Worm (Caenorhabditis elegans): ENCODE results near the gene tag-340.
A peak's percentile ranks its signal among the peaks of the same experiment; 100 is the strongest.

Gene tag-340

ce11 chrIII:4887291-4887690 is 13.0 kb upstream of the tag-340 start, which contains the start of gene clec-6:
TSS of gene clec-6 (minus strand) at chrIII:4887444.
- TF ChIP-seq dmd-6 (GFP tag; IDR thresholded peaks at IDR 0.05): peak; percentile 36; the same call in 1 of the 2 replicates
- TF ChIP-seq nhr-111 (GFP tag; optimal IDR thresholded peaks at IDR 0.05): no peak
- no peak for TF ChIP-seq daf-16 (GFP tag; optimal IDR thresholded peaks at IDR 0.05)
- peak; percentile 42 for TF ChIP-seq daf-16 (tag; optimal IDR thresholded peaks at IDR 0.05)
- peak; percentile 8 for TF ChIP-seq nhr-28 (tag; optimal IDR thresholded peaks at IDR 0.05)

- TF ChIP-seq nhr-42 (GFP tag; IDR thresholded peaks at IDR 0.05) (no peak), saeg-2 (GFP tag; IDR thresholded peaks at IDR 0.05) (no peak), lin-38 (GFP tag; IDR thresholded peaks at IDR 0.05) (peak; percentile 45; the same call in 1 of the 2 replicates), aha-1 (tag) (peak; percentile 70), nhr-41 (GFP tag; IDR thresholded peaks at IDR 0.05) (no peak), fos-1 (tag; optimal IDR thresholded peaks at IDR 0.05) (no peak), nhr-10 (tag; optimal IDR thresholded peaks at IDR 0.05) (no peak), skn-1 (tag; optimal IDR thresholded peaks at IDR 0.05) (no peak), hlh-30 (tag; optimal IDR thresholded peaks at IDR 0.05; ENCODE audit: insufficient read depth) (no peak), ces-1 (GFP tag; optimal IDR thresholded peaks at IDR 0.05) (no peak)
These were observed 9.3 kb upstream of the tag-340 start, which contains the start of gene F26F4.5 for ce11 chrIII:4890997-4891396. TSS of gene F26F4.5 (minus strand) at chrIII:4891252.

- TF ChIP-seq tag-97 (GFP tag; IDR thresholded peaks at IDR 0.05) (no peak), ZK337.2 (GFP tag; IDR thresholded peaks at IDR 0.05) (no peak), dmd-8 (GFP tag; IDR thresholded peaks at IDR 0.05) (no peak), nhr-42 (GFP tag; IDR thresholded peaks at IDR 0.05) (no peak), lim-7 (GFP tag; IDR thresholded peaks at IDR 0.05) (no peak), lsy-2 (tag; optimal IDR thresholded peaks at IDR 0.05) (no peak), zip-2 (tag; optimal IDR thresholded peaks at IDR 0.05) (no peak), nhr-111 (GFP tag; optimal IDR thresholded peaks at IDR 0.05) (no peak), cey-2 (tag; optimal IDR thresholded peaks at IDR 0.05; ENCODE audit: borderline replicate concordance, insufficient read depth) (no peak), nhr-28 (tag; optimal IDR thresholded peaks at IDR 0.05) (no peak), F37D6.2 (tag; optimal IDR thresholded peaks at IDR 0.05) (no peak), nhr-48 (tag; optimal IDR thresholded peaks at IDR 0.05) (no peak), lin-38 (GFP tag; IDR thresholded peaks at IDR 0.05) (no peak), saeg-2 (GFP tag; IDR thresholded peaks at IDR 0.05) (no peak), zip-11 (GFP tag; IDR thresholded peaks at IDR 0.05) (no peak), rbr-2 (tag; optimal IDR thresholded peaks at IDR 0.05) (no peak), dpl-1 (GFP tag; optimal IDR thresholded peaks at IDR 0.05) (no peak)
These were observed 6.8 kb upstream of the tag-340 start, which contains the start of gene F26F4.6 for ce11 chrIII:4893540-4893939. TSS of gene F26F4.6 (minus strand) at chrIII:4893640.

- TF ChIP-seq ceh-82 (tag; optimal IDR thresholded peaks at IDR 0.05): no peak
- TF ChIP-seq unc-62 (GFP tag; optimal IDR thresholded peaks at IDR 0.05 in 1 of 2): peak in 1 of 2 experiments; percentile 91
- no peak for TF ChIP-seq unc-62 (tag; optimal IDR thresholded peaks at IDR 0.05)
These were observed 5.0 kb upstream of the tag-340 start for ce11 chrIII:4895313-4895712.

- TF ChIP-seq set-16 (GFP tag; IDR thresholded peaks at IDR 0.05) (no peak), aha-1 (tag) (peak; percentile 50), hlh-30 (tag; optimal IDR thresholded peaks at IDR 0.05; ENCODE audit: insufficient read depth) (peak; percentile 76), dmd-6 (GFP tag; IDR thresholded peaks at IDR 0.05) (peak; percentile 5; the same call in 1 of the 2 replicates), ceh-44 (GFP tag; IDR thresholded peaks at IDR 0.05) (no peak)
These were observed 1.2 kb upstream of the tag-340 start, which contains the start of gene nhl-2 for ce11 chrIII:4899035-4899578. TSS of gene nhl-2 (minus strand) at chrIII:4899085.

- TF ChIP-seq snpc-4 (tag; optimal IDR thresholded peaks at IDR 0.05) (peak; percentile 12), lin-13 (GFP tag; optimal IDR thresholded peaks at IDR 0.05) (peak; percentile 97), nhr-41 (GFP tag; IDR thresholded peaks at IDR 0.05) (peak; percentile 99), hlh-30 (tag; optimal IDR thresholded peaks at IDR 0.05; ENCODE audit: insufficient read depth) (peak; percentile 100), dmd-9 (GFP tag; IDR thresholded peaks at IDR 0.05) (peak; percentile 96), spr-1 (tag; optimal IDR thresholded peaks at IDR 0.05) (peak; percentile 96), nhr-6 (tag; optimal IDR thresholded peaks at IDR 0.05) (peak; percentile 97), F26F4.8 (GFP tag; conservative IDR thresholded peaks at IDR 0.05) (peak; percentile 75), ceh-28 (tag; optimal IDR thresholded peaks at IDR 0.05) (peak; percentile 36), cey-2 (tag; optimal IDR thresholded peaks at IDR 0.05; ENCODE audit: borderline replicate concordance, insufficient read depth) (peak; percentile 9), ceh-32 (tag; optimal IDR thresholded peaks at IDR 0.05; ENCODE audit: poor library complexity) (peak; percentile 88), vab-7 (GFP tag; IDR thresholded peaks at IDR 0.05) (peak; percentile 97), lin-29 (GFP tag; IDR thresholded peaks at IDR 0.05) (peak; percentile 94), dpl-1 (GFP tag; optimal IDR thresholded peaks at IDR 0.05) (peak; percentile 93)
These were observed 580 bp upstream of the tag-340 start for ce11 chrIII:4899728-4900127.
